Worm (Caenorhabditis elegans): ENCODE data around the gene thoc-7.
A peak's percentile ranks its signal among the peaks of the same experiment; 100 is the strongest.

thoc-7 gene

DNA sequence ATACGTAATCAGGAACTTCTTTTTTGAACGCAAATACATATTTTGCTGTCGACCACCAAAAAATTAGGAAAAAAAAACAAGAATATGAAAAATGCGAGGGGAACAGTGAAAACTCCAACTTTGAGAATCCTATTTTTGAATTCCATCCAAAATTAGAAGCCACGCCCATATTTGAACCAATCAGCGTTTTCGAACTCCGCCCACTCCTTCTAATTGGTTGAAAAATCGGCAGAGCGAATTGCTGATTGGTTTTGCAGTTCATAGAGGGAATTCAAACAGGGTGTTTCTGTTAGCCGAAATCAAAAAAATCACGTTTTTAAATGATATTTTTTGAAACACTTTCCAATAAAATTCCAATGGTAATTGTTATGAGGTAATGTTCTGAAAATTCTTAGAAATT, 3.8 kb upstream of the thoc-7 start:
- TF ChIP-seq ceh-19 (GFP tag; optimal IDR thresholded peaks at IDR 0.05) (no peak), ceh-14 (tag; optimal IDR thresholded peaks at IDR 0.05) (no peak), sox-2 (GFP tag; IDR thresholded peaks at IDR 0.05) (no peak), elt-4 (tag; optimal IDR thresholded peaks at IDR 0.05) (no peak), lin-11 (tag; optimal IDR thresholded peaks at IDR 0.05) (no peak), unc-42 (tag; optimal IDR thresholded peaks at IDR 0.05) (no peak), ceh-2 (tag; optimal IDR thresholded peaks at IDR 0.05) (no peak), elt-2 (tag; optimal IDR thresholded peaks at IDR 0.05) (no peak), nfya-1 (tag; optimal IDR thresholded peaks at IDR 0.05) (peak; percentile 64)

DNA sequence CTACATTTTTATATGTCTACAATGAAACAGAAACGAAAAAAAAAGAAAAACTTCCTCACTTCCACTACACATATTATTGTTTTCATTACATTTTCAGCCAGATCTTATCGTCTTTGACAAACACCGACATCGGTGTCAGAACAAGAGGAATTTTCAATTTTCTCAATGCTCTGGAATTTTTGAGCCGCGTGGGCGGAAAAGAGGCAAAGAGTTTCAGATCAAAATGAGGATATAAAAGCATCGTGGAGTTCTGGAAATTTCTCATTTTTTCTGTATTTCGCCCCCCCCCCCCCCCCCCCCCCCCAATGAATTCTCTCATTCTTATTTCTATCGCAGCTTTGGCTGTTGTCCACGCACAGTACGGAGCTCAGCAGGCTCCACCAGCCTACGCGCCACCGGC, 2.7 kb upstream of the thoc-7 start, which contains the start of gene B0513.4:
Gene B0513.4 (plus strand): TSS at position 301 of the 400 bp plus-strand sequence.
- TF ChIP-seq pat-9 (tag; optimal IDR thresholded peaks at IDR 0.05) = no peak
- no peak for TF ChIP-seq nhr-11 (tag; optimal IDR thresholded peaks at IDR 0.05)
- no peak for TF ChIP-seq syd-9 (tag; optimal IDR thresholded peaks at IDR 0.05)
- TF ChIP-seq pha-2 (tag; optimal IDR thresholded peaks at IDR 0.05) = no peak
- no peak for TF ChIP-seq ceh-30 (tag; optimal IDR thresholded peaks at IDR 0.05)
- TF ChIP-seq sox-2 (GFP tag; IDR thresholded peaks at IDR 0.05) = no peak
- TF ChIP-seq zip-5 (tag; optimal IDR thresholded peaks at IDR 0.05) = no peak
- no peak for TF ChIP-seq unc-86 (tag; optimal IDR thresholded peaks at IDR 0.05)
- TF ChIP-seq fkh-6 (tag; optimal IDR thresholded peaks at IDR 0.05) = no peak
- TF ChIP-seq pros-1 (tag; optimal IDR thresholded peaks at IDR 0.05) = no peak
- TF ChIP-seq Y22D7AL.16 (tag; optimal IDR thresholded peaks at IDR 0.05) = no peak
- no peak for TF ChIP-seq fkh-10 (GFP tag; optimal IDR thresholded peaks at IDR 0.05)

DNA sequence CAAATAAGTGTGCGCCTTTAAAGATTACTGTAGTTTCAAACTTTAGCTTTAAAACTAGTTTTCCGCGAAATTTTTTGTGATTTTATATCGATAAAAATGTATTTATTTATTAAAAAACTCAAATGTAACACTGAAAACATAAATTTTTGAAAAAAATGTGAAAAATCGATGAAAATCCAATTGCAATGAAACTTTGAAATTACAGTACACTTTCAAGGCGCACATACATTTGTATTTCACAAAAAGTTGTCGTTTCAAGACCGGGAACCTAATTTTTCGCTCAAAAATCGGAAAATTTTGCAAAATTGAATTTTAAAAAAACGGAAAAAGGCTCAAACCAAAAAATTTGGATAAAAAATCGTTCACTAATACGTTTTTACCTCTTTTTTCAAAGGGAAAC, 2.2 kb upstream of the thoc-7 start:
- TF ChIP-seq ceh-22 (tag; optimal IDR thresholded peaks at IDR 0.05) = no peak
- no peak for TF ChIP-seq unc-86 (tag; optimal IDR thresholded peaks at IDR 0.05)
- TF ChIP-seq elt-4 (tag; optimal IDR thresholded peaks at IDR 0.05) = no peak
- TF ChIP-seq ama-1 (optimal IDR thresholded peaks at IDR 0.05) = no peak

DNA sequence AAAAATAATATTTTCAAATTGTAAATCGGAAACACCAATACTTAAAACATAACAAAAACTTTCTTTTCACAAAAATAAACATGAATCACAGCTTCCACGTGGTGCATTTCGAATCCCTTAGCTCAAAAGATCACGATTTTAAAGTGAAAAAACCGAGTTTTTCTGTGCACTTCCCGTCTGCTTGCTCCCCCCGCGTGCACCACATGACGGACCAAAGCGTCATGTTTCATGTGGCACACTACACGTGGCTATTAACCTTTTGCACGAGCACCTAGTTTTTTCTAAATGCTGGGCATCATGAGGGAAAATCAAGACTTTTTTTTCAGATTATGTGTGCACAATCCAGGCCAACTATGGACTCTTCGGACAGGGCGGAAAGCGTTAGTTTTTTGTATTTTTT, 1.7 kb upstream of the thoc-7 start:
- TF ChIP-seq sox-2 (GFP tag; IDR thresholded peaks at IDR 0.05) (no peak), unc-42 (tag; optimal IDR thresholded peaks at IDR 0.05) (no peak), hlh-30 (tag; optimal IDR thresholded peaks at IDR 0.05; ENCODE audit: insufficient read depth) (peak; percentile 76)

DNA sequence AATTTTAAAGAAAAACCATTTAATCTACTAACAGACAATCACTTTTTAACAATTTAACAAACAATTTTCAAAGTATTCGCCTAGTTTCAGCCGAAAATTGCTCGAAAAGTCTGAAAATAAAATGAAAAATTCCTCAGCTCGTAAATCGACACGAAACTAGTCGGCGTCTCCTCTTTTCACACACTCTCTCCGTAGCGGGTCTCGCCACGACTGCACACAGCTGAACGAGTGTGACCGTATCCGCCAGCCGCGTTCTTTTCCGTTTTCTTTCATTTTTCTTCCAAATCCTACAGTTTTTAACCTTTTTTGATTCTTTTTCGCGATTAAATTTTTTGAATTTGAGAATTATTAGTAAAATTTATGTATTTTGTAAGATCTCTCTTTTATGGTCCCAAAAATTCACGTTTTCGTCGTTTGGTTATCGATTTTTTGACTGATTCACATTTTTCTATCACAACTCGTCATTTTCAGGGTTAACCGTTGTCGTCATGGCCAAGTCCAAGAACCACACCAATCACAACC, 719 bp upstream of the thoc-7 start, which contains the start of gene rpl-29:
Gene rpl-29 (plus strand): TSS at position 472 of the 522 bp plus-strand sequence.
- TF ChIP-seq ceh-2 (tag; optimal IDR thresholded peaks at IDR 0.05) = no peak
- TF ChIP-seq ztf-16 (tag; optimal IDR thresholded peaks at IDR 0.05) = no peak
- peak; percentile 94 for TF ChIP-seq nfya-1 (tag; optimal IDR thresholded peaks at IDR 0.05)
- peak; percentile 40 for TF ChIP-seq pax-1 (tag; optimal IDR thresholded peaks at IDR 0.05)
- TF ChIP-seq sdc-2 (tag; optimal IDR thresholded peaks at IDR 0.05) = no peak
- TF ChIP-seq syd-9 (tag; optimal IDR thresholded peaks at IDR 0.05) = no peak
- TF ChIP-seq unc-55 (GFP tag; optimal IDR thresholded peaks at IDR 0.05) = peak; percentile 40
- TF ChIP-seq zip-5 (tag; optimal IDR thresholded peaks at IDR 0.05) = no peak
- peak; percentile 26 for TF ChIP-seq rnt-1 (tag; optimal IDR thresholded peaks at IDR 0.05)
- TF ChIP-seq madf-2 (tag; optimal IDR thresholded peaks at IDR 0.05) = no peak
- TF ChIP-seq ceh-19 (GFP tag; optimal IDR thresholded peaks at IDR 0.05) = no peak
- no peak for TF ChIP-seq fax-1 (tag; optimal IDR thresholded peaks at IDR 0.05)
- TF ChIP-seq Y22D7AL.16 (tag; optimal IDR thresholded peaks at IDR 0.05) = no peak
- TF ChIP-seq F13H6.1 (tag; optimal IDR thresholded peaks at IDR 0.05) = no peak
- no peak for TF ChIP-seq sox-2 (GFP tag; IDR thresholded peaks at IDR 0.05)
- TF ChIP-seq sox-4 (tag; optimal IDR thresholded peaks at IDR 0.05) = no peak
- TF ChIP-seq hlh-6 (tag; optimal IDR thresholded peaks at IDR 0.05) = no peak
- peak; percentile 52 for TF ChIP-seq hlh-30 (tag; optimal IDR thresholded peaks at IDR 0.05; ENCODE audit: insufficient read depth)
- no peak for TF ChIP-seq lin-11 (tag; optimal IDR thresholded peaks at IDR 0.05)
- TF ChIP-seq unc-86 (tag; optimal IDR thresholded peaks at IDR 0.05) = no peak
- TF ChIP-seq ceh-34 (tag; optimal IDR thresholded peaks at IDR 0.05) = no peak
- TF ChIP-seq mec-3 (tag; optimal IDR thresholded peaks at IDR 0.05; ENCODE audit: borderline replicate concordance) = no peak
- TF ChIP-seq che-1 (tag; optimal IDR thresholded peaks at IDR 0.05) = no peak
- TF ChIP-seq ceh-6 (GFP tag; optimal IDR thresholded peaks at IDR 0.05) = no peak
- peak; percentile 23 for TF ChIP-seq unc-42 (tag; optimal IDR thresholded peaks at IDR 0.05)
- no peak for TF ChIP-seq pag-3 (tag; optimal IDR thresholded peaks at IDR 0.05; ENCODE audit: borderline replicate concordance)
- peak; percentile 46 for TF ChIP-seq ceh-31 (tag; optimal IDR thresholded peaks at IDR 0.05)
- no peak for TF ChIP-seq odd-2 (tag; optimal IDR thresholded peaks at IDR 0.05)
- no peak for TF ChIP-seq ceh-22 (tag; optimal IDR thresholded peaks at IDR 0.05)
- no peak for TF ChIP-seq unc-3 (GFP tag; conservative IDR thresholded peaks at IDR 0.05)
- no peak for TF ChIP-seq unc-3 (tag; optimal IDR thresholded peaks at IDR 0.05)
- no peak for TF ChIP-seq K09A11.1 (tag; optimal IDR thresholded peaks at IDR 0.05; ENCODE audit: insufficient read depth)

Data from whole organism, late embryonic.